Worm (Caenorhabditis elegans) whole organism, L4 larva: ENCODE data around the gene spp-22.

Experiments
- madf-5 ChIP-seq, 2 experiments: fragments of 200-800 bp; sonication (Bioruptor generic); IDR thresholded peaks; 2 replicates each; pipeline ENCODE4 v1.3.6; 2022; ENCODE audit warnings: missing compliant biosample characterization in 2 of 2, missing genetic modification characterization in 2 of 2
- nhr-77 ChIP-seq: fragments of 150-350 bp; optimal IDR thresholded peaks from 2 replicates; lab custom pipeline; 2014; ENCODE audit warnings: missing biosample characterization, missing genetic modification characterization
- snpc-4 ChIP-seq: fragments of 150-350 bp; optimal IDR thresholded peaks from 2 replicates; lab custom pipeline; 2014; ENCODE audit warnings: missing biosample characterization, missing genetic modification characterization
- tra-1 ChIP-seq: fragments of 200-800 bp; sonication (Bioruptor generic); IDR thresholded peaks from 2 replicates; pipeline ENCODE4 v1.3.6; 2022; ENCODE audit warnings: missing genetic modification reagents, missing genetic modification characterization, missing compliant biosample characterization
- unc-39 ChIP-seq: sonication (generic microtip); optimal IDR thresholded peaks from 2 replicates; lab custom pipeline; 2017; ENCODE audit warnings: missing biosample characterization, missing genetic modification characterization

ce11 chrX:7187602-7188001 is 23.9 kb upstream of the spp-22 start, which contains the start of gene C55B6.4:
- TF ChIP-seq snpc-4 (tag; lab: Kevin White, UChicago): no peak
- TF ChIP-seq tra-1 (GFP tag; lab: Robert Waterston, UW): no peak
- TF ChIP-seq madf-5 (GFP tag; IDR thresholded peaks at IDR 0.05; lab: Robert Waterston, UW): no peak
- no peak for TF ChIP-seq nhr-77
- TF ChIP-seq unc-39 (tag; lab: Kevin White, UChicago): no peak
